Worm (Caenorhabditis elegans) whole organism, early embryonic: Measurements from ENCODE around the gene gsp-2.

Source experiments
- B0310.2 ChIP-seq: sonication (generic microtip); optimal IDR thresholded peaks from 2 replicates; lab custom pipeline; 2016; ENCODE audit warnings: mild to moderate bottlenecking, missing genetic modification characterization, missing compliant biosample characterization
- F13C5.2 ChIP-seq: sonication (generic microtip); optimal IDR thresholded peaks from 2 replicates; lab custom pipeline; 2017; ENCODE audit warnings: mild to moderate bottlenecking, missing genetic modification characterization, inconsistent platforms, missing compliant biosample characterization
- aly-1 ChIP-seq: sonication (generic microtip); optimal IDR thresholded peaks from 2 replicates; lab custom pipeline; 2016; ENCODE audit warnings: missing genetic modification characterization, missing compliant biosample characterization
- ama-1 ChIP-seq: fragments of 150-350 bp; optimal IDR thresholded peaks from 2 replicates; lab custom pipeline; 2014
- ceh-13 ChIP-seq: fragments of 200-800 bp; sonication (Bioruptor generic); optimal IDR thresholded peaks from 2 replicates; lab custom pipeline; 2018; ENCODE audit warnings: mild to moderate bottlenecking, missing genetic modification characterization, missing compliant biosample characterization
- ceh-36 ChIP-seq: sonication (generic microtip); optimal IDR thresholded peaks from 2 replicates; lab custom pipeline; 2016; ENCODE audit warnings: missing genetic modification characterization, inconsistent platforms, missing compliant biosample characterization
- ets-7 ChIP-seq: sonication (generic microtip); optimal IDR thresholded peaks from 2 replicates; lab custom pipeline; 2016; ENCODE audit warnings: missing genotype, missing genetic modification characterization, missing compliant biosample characterization
- flt-1 ChIP-seq: fragments of 200-800 bp; sonication (Bioruptor generic); IDR thresholded peaks from 2 replicates; pipeline ENCODE4 v1.3.6; 2022; ENCODE audit warnings: missing genetic modification characterization, missing compliant biosample characterization
- hmbx-1 ChIP-seq: sonication (generic microtip); optimal IDR thresholded peaks from 2 replicates; lab custom pipeline; 2016; ENCODE audit warnings: mild to moderate bottlenecking, missing genetic modification characterization, missing compliant biosample characterization
- hmg-4 ChIP-seq: fragments of 200-800 bp; sonication (Bioruptor generic); optimal IDR thresholded peaks from 2 replicates; lab custom pipeline; 2018; ENCODE audit warnings: mild to moderate bottlenecking, missing genetic modification characterization, missing compliant biosample characterization
- hnd-1 ChIP-seq: sonication (generic microtip); optimal IDR thresholded peaks from 2 replicates; lab custom pipeline; 2016; ENCODE audit warnings: missing genetic modification characterization, missing compliant biosample characterization
- pes-1 ChIP-seq: fragments of 200-800 bp; sonication (Bioruptor generic); IDR thresholded peaks from 2 replicates; pipeline ENCODE4 v1.3.6; 2022; ENCODE audit warnings: missing genetic modification reagents, missing genetic modification characterization, missing compliant biosample characterization
- scrt-1 ChIP-seq: fragments of 200-800 bp; sonication (Bioruptor generic); IDR thresholded peaks from 2 replicates; pipeline ENCODE4 v1.3.6; 2022; ENCODE audit warnings: missing genetic modification characterization, missing compliant biosample characterization
- sea-1 ChIP-seq: fragments of 200-800 bp; sonication (Bioruptor generic); conservative IDR thresholded peaks from 2 replicates; pipeline ENCODE4 v1.3.6; 2022; ENCODE audit warnings: missing genetic modification characterization, missing compliant biosample characterization
- tbx-11 ChIP-seq: fragments of 200-800 bp; sonication (Bioruptor generic); IDR thresholded peaks from 2 replicates; pipeline ENCODE4 v1.3.6; 2022; ENCODE audit warnings: missing genetic modification characterization, missing compliant biosample characterization
- tbx-37 ChIP-seq: fragments of 200-800 bp; sonication (Bioruptor generic); conservative IDR thresholded peaks from 2 replicates; pipeline ENCODE4 v1.3.6; 2022; ENCODE audit warnings: missing genetic modification reagents, missing genetic modification characterization, missing compliant biosample characterization
- tra-4 ChIP-seq: sonication (generic microtip); optimal IDR thresholded peaks from 2 replicates; lab custom pipeline; 2017; ENCODE audit warnings: missing genetic modification characterization, missing compliant biosample characterization

The gsp-2 gene

ce11 chrIII:7365602-7366001, 29.2 kb downstream of the gsp-2 start, which contains the start of gene F08F8.11:
TSS of gene F08F8.11 (plus strand) at chrIII:7365902.
- no peak for TF ChIP-seq tbx-11 (GFP tag; lab: Robert Waterston, UW)
- TF ChIP-seq ceh-13 (GFP tag; lab: Kevin White, UChicago), result no peak
- no peak for TF ChIP-seq sea-1
- TF ChIP-seq hmg-4 (GFP tag; lab: Kevin White, UChicago), result no peak
- no peak for TF ChIP-seq ama-1
- no peak for TF ChIP-seq ceh-36 (tag; lab: Kevin White, UChicago)
- no peak for TF ChIP-seq flt-1 (GFP tag; lab: Robert Waterston, UW)
- no peak for TF ChIP-seq hmbx-1 (tag; lab: Kevin White, UChicago)
- no peak for TF ChIP-seq tra-4
- TF ChIP-seq hnd-1, result no peak
- TF ChIP-seq pes-1, result no peak
- TF ChIP-seq tbx-37 (GFP tag; lab: Robert Waterston, UW), result no peak
- no peak for TF ChIP-seq B0310.2 (tag; lab: Kevin White, UChicago)
- TF ChIP-seq ets-7, result no peak
- no peak for TF ChIP-seq F13C5.2
- TF ChIP-seq scrt-1, result no peak

ce11 chrIII:7367012-7367760, 30.8 kb downstream of the gsp-2 start, which contains the start of the genes T20B12.5 and T20B12.4:
TSS of gene T20B12.5 (minus strand) at chrIII:7367112.
TSS of gene T20B12.4 (plus strand) at chrIII:7367710.
- no peak for TF ChIP-seq ceh-13 (GFP tag; lab: Kevin White, UChicago)
- no peak for TF ChIP-seq F13C5.2
- no peak for TF ChIP-seq hmg-4 (GFP tag; lab: Kevin White, UChicago)

ce11 chrIII:7369394-7370024, 33.1 kb downstream of the gsp-2 start:
- 0 out of 2 replicates have a peak, but pooled peaks have one; percentile 40 for TF ChIP-seq tbx-11 (GFP tag; lab: Robert Waterston, UW)
- no peak for TF ChIP-seq hmg-4 (GFP tag; lab: Kevin White, UChicago)

DNA sequence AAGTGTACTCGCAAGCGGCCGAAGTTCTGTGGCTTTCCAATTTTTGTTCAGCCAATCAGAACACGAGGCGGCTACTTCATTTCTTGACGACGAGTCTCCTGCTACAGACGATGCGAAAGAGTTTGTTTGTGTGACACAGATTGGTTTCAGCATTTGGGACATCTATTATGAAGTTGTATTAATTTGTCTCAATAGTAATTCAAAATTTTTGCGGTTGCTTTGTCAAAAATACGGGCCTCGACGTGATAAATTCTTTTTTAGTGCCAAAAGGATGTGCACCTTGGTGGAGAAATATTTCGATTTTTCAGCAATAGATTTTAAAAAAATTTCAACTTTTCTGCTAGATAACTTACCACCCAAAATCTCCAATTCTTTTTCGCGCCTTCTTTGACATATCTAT, 34.2 kb downstream of the gsp-2 start:
- no peak for TF ChIP-seq hmg-4 (GFP tag; lab: Kevin White, UChicago)
- no peak for TF ChIP-seq ama-1
- no peak for TF ChIP-seq tra-4
- TF ChIP-seq F13C5.2, result no peak
- no peak for TF ChIP-seq ceh-36 (tag; lab: Kevin White, UChicago)
- no peak for TF ChIP-seq ceh-13 (GFP tag; lab: Kevin White, UChicago)
- no peak for TF ChIP-seq pes-1
- TF ChIP-seq aly-1 (tag; lab: Kevin White, UChicago), result no peak
- TF ChIP-seq scrt-1, result no peak
- no peak for TF ChIP-seq sea-1
- TF ChIP-seq hmbx-1 (tag; lab: Kevin White, UChicago), result no peak
- TF ChIP-seq flt-1 (GFP tag; lab: Robert Waterston, UW), result no peak
- no peak for TF ChIP-seq tbx-11 (GFP tag; lab: Robert Waterston, UW)
- no peak for TF ChIP-seq hnd-1

ce11 chrIII:7373802-7374435, 37.5 kb downstream of the gsp-2 start:
- TF ChIP-seq tbx-11 (GFP tag; lab: Robert Waterston, UW) (no peak), ceh-13 (GFP tag; lab: Kevin White, UChicago) (no peak), flt-1 (GFP tag; lab: Robert Waterston, UW) (no peak), sea-1 (no peak), B0310.2 (tag; lab: Kevin White, UChicago) (no peak), ama-1 (no peak), hmg-4 (GFP tag; lab: Kevin White, UChicago) (no peak)

ce11 chrIII:7374681-7375271, 38.4 kb downstream of the gsp-2 start, which contains the start of gene mml-1:
TSS of gene mml-1 (minus strand) at chrIII:7374731.
- no peak for TF ChIP-seq ceh-13 (GFP tag; lab: Kevin White, UChicago)
- no peak for TF ChIP-seq ceh-36 (tag; lab: Kevin White, UChicago)
- TF ChIP-seq B0310.2 (tag; lab: Kevin White, UChicago), result no peak
- no peak for TF ChIP-seq tbx-37 (GFP tag; lab: Robert Waterston, UW)
- TF ChIP-seq pes-1, result no peak
- TF ChIP-seq scrt-1, result no peak
- TF ChIP-seq ets-7, result no peak
- TF ChIP-seq ama-1, result no peak

DNA sequence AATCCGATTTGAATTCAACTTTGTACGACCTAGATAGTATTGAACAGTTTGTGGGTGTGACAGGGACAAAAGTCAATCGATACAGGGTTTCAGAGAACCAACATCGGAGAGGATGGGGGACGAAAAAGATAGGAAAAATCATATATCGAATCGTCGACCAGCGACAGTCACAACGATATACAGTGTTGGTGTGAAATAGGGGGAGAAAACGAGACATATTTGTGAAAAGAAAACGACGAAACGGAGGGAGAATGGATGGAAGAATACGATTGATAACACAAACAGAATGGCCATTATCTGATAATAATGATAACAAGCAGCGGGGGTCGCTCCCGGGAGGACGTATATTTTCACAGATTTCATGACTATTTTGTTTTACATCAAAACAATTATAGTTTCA, 39.0 kb downstream of the gsp-2 start:
- TF ChIP-seq sea-1, result no peak
- no peak for TF ChIP-seq scrt-1
- no peak for TF ChIP-seq tbx-11 (GFP tag; lab: Robert Waterston, UW)
- TF ChIP-seq B0310.2 (tag; lab: Kevin White, UChicago), result no peak
- TF ChIP-seq ets-7, result no peak
- no peak for TF ChIP-seq ceh-36 (tag; lab: Kevin White, UChicago)
- no peak for TF ChIP-seq tbx-37 (GFP tag; lab: Robert Waterston, UW)
- TF ChIP-seq F13C5.2, result no peak
- no peak for TF ChIP-seq hmg-4 (GFP tag; lab: Kevin White, UChicago)
- no peak for TF ChIP-seq hnd-1
- no peak for TF ChIP-seq tra-4
- TF ChIP-seq pes-1, result no peak
- no peak for TF ChIP-seq ceh-13 (GFP tag; lab: Kevin White, UChicago)
- no peak for TF ChIP-seq flt-1 (GFP tag; lab: Robert Waterston, UW)
- TF ChIP-seq ama-1, result no peak
- no peak for TF ChIP-seq hmbx-1 (tag; lab: Kevin White, UChicago)
- TF ChIP-seq aly-1 (tag; lab: Kevin White, UChicago), result no peak
